Worm (Caenorhabditis elegans) whole organism, mixed stage, embryonic: ENCODE data around the gene T08D10.3.
"Not testable (repeated sequence)": the region's sequence is repeated elsewhere in the genome, so short reads cannot be mapped to it uniquely, and the experiment has no call there.

Experiments used
- blmp-1 ChIP-seq: fragments of 150-350 bp; optimal IDR thresholded peaks from 2 replicates; lab custom pipeline; 2014; ENCODE audit warnings: missing biosample characterization, missing genetic modification characterization
- ceh-39 ChIP-seq: fragments of 150-350 bp; optimal IDR thresholded peaks from 2 replicates; lab custom pipeline; 2014; ENCODE audit warnings: missing biosample characterization, missing genetic modification characterization
- ceh-83 ChIP-seq: fragments of 200-800 bp; sonication (Bioruptor generic); optimal IDR thresholded peaks from 2 replicates; lab custom pipeline; 2018; ENCODE audit warnings: mild to moderate bottlenecking, missing genetic modification characterization, missing compliant biosample characterization
- ces-1 ChIP-seq: fragments of 150-350 bp; optimal IDR thresholded peaks from 2 replicates; lab custom pipeline; 2014; ENCODE audit warnings: missing biosample characterization, missing genetic modification reagents, missing genetic modification characterization
- elt-1 ChIP-seq: sonication (generic microtip); optimal IDR thresholded peaks from 2 replicates; lab custom pipeline; 2017; ENCODE audit warnings: missing genetic modification characterization, mild to moderate bottlenecking, missing compliant biosample characterization, antibody characterized with exemption, moderate library complexity, borderline replicate concordance; ENCODE audit not compliant: insufficient read depth
- flh-1 ChIP-seq: fragments of 200-800 bp; sonication (Bioruptor generic); optimal IDR thresholded peaks from 2 replicates; lab custom pipeline; 2018; ENCODE audit warnings: mild to moderate bottlenecking, missing genetic modification characterization, moderate library complexity, missing compliant biosample characterization
- ham-2 ChIP-seq: fragments of 200-800 bp; sonication (Bioruptor generic); optimal IDR thresholded peaks from 2 replicates; lab custom pipeline; 2018; ENCODE audit warnings: mild to moderate bottlenecking, missing genetic modification characterization, missing compliant biosample characterization
- hlh-1 ChIP-seq: fragments of 150-350 bp; optimal IDR thresholded peaks from 2 replicates; lab custom pipeline; 2014; ENCODE audit warnings: missing biosample characterization, missing genetic modification reagents, missing genetic modification characterization
- lin-13 ChIP-seq: fragments of 150-350 bp; optimal IDR thresholded peaks from 2 replicates; lab custom pipeline; 2014; ENCODE audit warnings: missing biosample characterization, missing genetic modification characterization
- lin-32 ChIP-seq: fragments of 200-800 bp; sonication (Bioruptor generic); optimal IDR thresholded peaks from 2 replicates; lab custom pipeline; 2018; ENCODE audit warnings: mild to moderate bottlenecking, missing genetic modification characterization, missing compliant biosample characterization
- lsy-2 ChIP-seq: fragments of 150-350 bp; optimal IDR thresholded peaks from 2 replicates; lab custom pipeline; 2014; ENCODE audit warnings: missing biosample characterization, missing genetic modification characterization
- mls-2 ChIP-seq: sonication (generic microtip); optimal IDR thresholded peaks from 2 replicates; lab custom pipeline; 2016; ENCODE audit warnings: mild to moderate bottlenecking, missing genetic modification characterization, moderate library complexity, missing compliant biosample characterization
- nhr-12 ChIP-seq: fragments of 150-350 bp; optimal IDR thresholded peaks from 2 replicates; lab custom pipeline; 2014; ENCODE audit warnings: missing biosample characterization, missing genetic modification characterization
- nhr-2 ChIP-seq: fragments of 150-350 bp; optimal IDR thresholded peaks from 2 replicates; lab custom pipeline; 2014; ENCODE audit warnings: missing biosample characterization, missing genetic modification characterization
- nhr-28 ChIP-seq: fragments of 150-350 bp; optimal IDR thresholded peaks from 2 replicates; lab custom pipeline; 2014; ENCODE audit warnings: missing biosample characterization, missing genetic modification characterization
- nhr-76 ChIP-seq: sonication (generic microtip); optimal IDR thresholded peaks from 2 replicates; lab custom pipeline; 2017; ENCODE audit warnings: missing biosample characterization, missing genetic modification characterization
- pha-4 ChIP-seq: fragments of 150-350 bp; optimal IDR thresholded peaks from 2 replicates; lab custom pipeline; 2018; ENCODE audit warnings: missing biosample characterization, missing genetic modification reagents, missing genetic modification characterization
- snpc-4 ChIP-seq: fragments of 150-350 bp; optimal IDR thresholded peaks from 2 replicates; lab custom pipeline; 2014; ENCODE audit warnings: missing biosample characterization, missing genetic modification characterization
- sptf-1 ChIP-seq: sonication (generic microtip); optimal IDR thresholded peaks from 2 replicates; lab custom pipeline; 2017; ENCODE audit warnings: mild to moderate bottlenecking, missing genetic modification characterization, moderate library complexity, missing compliant biosample characterization
- tbx-8 ChIP-seq: fragments of 200-800 bp; sonication (Bioruptor generic); optimal IDR thresholded peaks from 2 replicates; lab custom pipeline; 2018; ENCODE audit warnings: mild to moderate bottlenecking, missing genetic modification characterization, moderate library complexity, missing compliant biosample characterization
- unc-120 ChIP-seq: sonication (generic microtip); optimal IDR thresholded peaks from 2 replicates; lab custom pipeline; 2017; ENCODE audit warnings: missing genetic modification characterization, missing compliant biosample characterization; ENCODE audit not compliant: poor library complexity, severe bottlenecking
- unc-39 ChIP-seq: fragments of 150-350 bp; optimal IDR thresholded peaks from 2 replicates; lab custom pipeline; 2014; ENCODE audit warnings: missing biosample characterization, missing genetic modification characterization
- unc-62 ChIP-seq: fragments of 150-350 bp; optimal IDR thresholded peaks from 2 replicates; lab custom pipeline; 2014; ENCODE audit warnings: missing biosample characterization, missing genetic modification reagents, missing genetic modification characterization
- zip-8 ChIP-seq: fragments of 150-350 bp; optimal IDR thresholded peaks from 2 replicates; lab custom pipeline; 2014; ENCODE audit warnings: missing biosample characterization, missing genetic modification characterization
- ztf-11 ChIP-seq: fragments of 150-350 bp; optimal IDR thresholded peaks from 2 replicates; lab custom pipeline; 2014; ENCODE audit warnings: missing biosample characterization, missing genetic modification characterization

Gene T08D10.3

ce11 chrX:11957246-11957645 is 2.0 kb downstream of the T08D10.3 start, which contains the start of gene T08D10.5:
Gene T08D10.5 (plus strand): TSS chrX:11957546.
- TF ChIP-seq snpc-4 (tag; lab: Kevin White, UChicago) = no peak
- no peak for TF ChIP-seq blmp-1 (tag; lab: Kevin White, UChicago)
- TF ChIP-seq tbx-8 (GFP tag; lab: Kevin White, UChicago) = no peak
- TF ChIP-seq sptf-1 = no peak
- TF ChIP-seq ces-1 (GFP tag; lab: Kevin White, UChicago) = no peak
- no peak for TF ChIP-seq ceh-83 (GFP tag; lab: Kevin White, UChicago)
- TF ChIP-seq unc-120 (tag; lab: Kevin White, UChicago) = no peak
- TF ChIP-seq nhr-28 (tag; lab: Kevin White, UChicago) = no peak

ce11 chrX:11959838-11960237 is 4.6 kb downstream of the T08D10.3 start, which contains the start of gene C49F5.8:
Gene C49F5.8 (plus strand): TSS chrX:11960138.
- TF ChIP-seq hlh-1 (tag; lab: Kevin White, UChicago) = no peak
- TF ChIP-seq ceh-83 (GFP tag; lab: Kevin White, UChicago) = no peak
- no peak for TF ChIP-seq ces-1 (GFP tag; lab: Kevin White, UChicago)
- TF ChIP-seq elt-1 (tag; lab: Kevin White, UChicago) = no peak
- no peak for TF ChIP-seq lin-13 (tag; lab: Kevin White, UChicago)
- TF ChIP-seq lsy-2 (tag; lab: Kevin White, UChicago) = no peak
- TF ChIP-seq unc-120 (tag; lab: Kevin White, UChicago) = no peak
- TF ChIP-seq sptf-1 = no peak
- TF ChIP-seq nhr-12 (tag; lab: Kevin White, UChicago) = no peak
- TF ChIP-seq nhr-28 (tag; lab: Kevin White, UChicago) = no peak
- TF ChIP-seq ceh-39 (tag; lab: Kevin White, UChicago) = no peak
- no peak for TF ChIP-seq blmp-1 (tag; lab: Kevin White, UChicago)
- TF ChIP-seq lin-32 (GFP tag; lab: Kevin White, UChicago) = no peak

- TF ChIP-seq blmp-1 (tag; lab: Kevin White, UChicago); unc-62 (GFP tag; lab: Kevin White, UChicago); elt-1 (tag; lab: Kevin White, UChicago): not testable (repeated sequence)
Measured at ce11 chrX:11961103-11961502, 5.9 kb downstream of the T08D10.3 start, which contains the start of gene C49F5.13. Gene C49F5.13 (plus strand): TSS chrX:11961403.

- TF ChIP-seq nhr-76 (no peak), unc-62 (GFP tag; lab: Kevin White, UChicago) (no peak), pha-4 (no peak), nhr-12 (tag; lab: Kevin White, UChicago) (no peak), ceh-39 (tag; lab: Kevin White, UChicago) (no peak), lin-13 (tag; lab: Kevin White, UChicago) (no peak), mls-2 (tag; lab: Kevin White, UChicago) (no peak), sptf-1 (no peak), tbx-8 (GFP tag; lab: Kevin White, UChicago) (no peak), nhr-2 (tag; lab: Kevin White, UChicago) (no peak), unc-39 (tag; lab: Kevin White, UChicago) (no peak), ztf-11 (no peak), nhr-28 (tag; lab: Kevin White, UChicago) (no peak), blmp-1 (tag; lab: Kevin White, UChicago) (no peak), ham-2 (GFP tag; lab: Kevin White, UChicago) (no peak), ceh-83 (GFP tag; lab: Kevin White, UChicago) (no peak), elt-1 (tag; lab: Kevin White, UChicago) (no peak), lsy-2 (tag; lab: Kevin White, UChicago) (no peak)
- TF ChIP-seq, all 35 proteins: peak for 0
Measured at ce11 chrX:11962050-11962788, 7.0 kb downstream of the T08D10.3 start.

- no peak for TF ChIP-seq nhr-76
- no peak for TF ChIP-seq blmp-1 (tag; lab: Kevin White, UChicago)
- no peak for TF ChIP-seq unc-120 (tag; lab: Kevin White, UChicago)
- TF ChIP-seq hlh-1 (tag; lab: Kevin White, UChicago) = no peak
- TF ChIP-seq elt-1 (tag; lab: Kevin White, UChicago) = peak; percentile 91
- TF ChIP-seq ces-1 (GFP tag; lab: Kevin White, UChicago) = no peak
- TF ChIP-seq zip-8 (tag; lab: Kevin White, UChicago) = no peak
- no peak for TF ChIP-seq lin-13 (tag; lab: Kevin White, UChicago)
- no peak for TF ChIP-seq flh-1
- TF ChIP-seq nhr-12 (tag; lab: Kevin White, UChicago) = no peak
- peak; percentile 21 for TF ChIP-seq unc-62 (GFP tag; lab: Kevin White, UChicago)
- TF ChIP-seq sptf-1 = no peak
- no peak for TF ChIP-seq mls-2 (tag; lab: Kevin White, UChicago)
- TF ChIP-seq nhr-28 (tag; lab: Kevin White, UChicago) = no peak
Measured at ce11 chrX:11963659-11964058, 8.4 kb downstream of the T08D10.3 start.
